Fruit fly (Drosophila melanogaster): ENCODE data around the gene CG11841.

CG11841 gene

DNA sequence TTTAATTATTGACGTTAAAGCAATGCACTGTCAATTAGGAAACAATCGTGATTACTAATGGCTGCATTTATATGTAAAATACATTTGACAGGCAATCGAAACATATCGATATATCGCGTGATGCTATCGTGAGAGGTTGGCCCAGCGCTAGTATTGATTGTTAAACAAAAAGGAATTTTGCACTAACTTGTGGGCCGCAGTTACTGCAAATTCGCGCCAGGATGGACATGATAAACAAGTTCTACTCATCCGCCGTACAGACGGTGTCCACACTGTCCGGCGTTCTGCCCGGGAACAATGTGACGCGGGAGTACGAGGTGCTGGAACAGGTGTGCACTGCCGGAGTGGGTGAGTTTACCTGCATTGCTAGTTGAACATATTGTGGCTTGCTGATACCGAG, 23.7 kb upstream of the CG11841 start, which contains the start of the genes eIF4E6 and CG1951 (continued):
- no peak for TF ChIP-seq CG4404 (GFP tag; IDR thresholded peaks at IDR 0.05)
- no peak for TF ChIP-seq Sox100B (GFP tag; optimal IDR thresholded peaks at IDR 0.05)
- peak; percentile 90 for TF ChIP-seq MESR4 (GFP tag; optimal IDR thresholded peaks at IDR 0.05)
- no peak for TF ChIP-seq pan (optimal IDR thresholded peaks at IDR 0.05)
- no peak for TF ChIP-seq pan (GFP tag; optimal IDR thresholded peaks at IDR 0.05 in 1 of 2, IDR thresholded peaks at IDR 0.05 in 1 of 2)
- TF ChIP-seq z (GFP tag; IDR thresholded peaks at IDR 0.05) = no peak
- no peak for TF ChIP-seq CG6272 (GFP tag; IDR thresholded peaks at IDR 0.05)
- peak; percentile 95 for TF ChIP-seq CG7963 (GFP tag; IDR thresholded peaks at IDR 0.05; ENCODE audit: partially characterized antibody)
- no peak for TF ChIP-seq bowl (GFP tag; IDR thresholded peaks at IDR 0.05)
- peak; percentile 31 for TF ChIP-seq Sin3A (optimal IDR thresholded peaks at IDR 0.05)
- TF ChIP-seq hth (optimal IDR thresholded peaks at IDR 0.05) = no peak
- TF ChIP-seq CG8359 (GFP tag; optimal IDR thresholded peaks at IDR 0.05; ENCODE audit: borderline replicate concordance) = no peak
- TF ChIP-seq D19B (GFP tag; optimal IDR thresholded peaks at IDR 0.05) = no peak
- peak; percentile 0 for TF ChIP-seq CG13624 (GFP tag; optimal IDR thresholded peaks at IDR 0.05)
- no peak for TF ChIP-seq Ets65A (GFP tag)
- TF ChIP-seq knrl (GFP tag; IDR thresholded peaks at IDR 0.05; ENCODE audit: partially characterized antibody) = peak; percentile 95
- TF ChIP-seq Tbp (GFP tag; optimal IDR thresholded peaks at IDR 0.05) = no peak
- no peak for TF ChIP-seq CG11398 (GFP tag; optimal IDR thresholded peaks at IDR 0.05)
- no peak for TF ChIP-seq CG12299 (tag; optimal IDR thresholded peaks at IDR 0.05)
- TF ChIP-seq BEAF-32 (GFP tag; optimal IDR thresholded peaks at IDR 0.05) = peak; percentile 92
- TF ChIP-seq CG14441 (GFP tag; IDR thresholded peaks at IDR 0.05) = no peak
- TF ChIP-seq Nf-YB (GFP tag; optimal IDR thresholded peaks at IDR 0.05) = no peak
- TF ChIP-seq CG8290 (GFP tag; optimal IDR thresholded peaks at IDR 0.05) = no peak
- no peak for TF ChIP-seq CG8290 (tag; optimal IDR thresholded peaks at IDR 0.05)
- no peak for TF ChIP-seq Hmx (GFP tag; optimal IDR thresholded peaks at IDR 0.05)
- no peak for TF ChIP-seq Hr3 (GFP tag; optimal IDR thresholded peaks at IDR 0.05)
- no peak for TF ChIP-seq Atf-2 (GFP tag; optimal IDR thresholded peaks at IDR 0.05)
- no peak for TF ChIP-seq CG7786 (GFP tag; optimal IDR thresholded peaks at IDR 0.05)
- no peak for TF ChIP-seq hkb (optimal IDR thresholded peaks at IDR 0.05)
- no peak for TF ChIP-seq hkb (GFP tag; IDR thresholded peaks at IDR 0.05)
- peak; percentile 76 for TF ChIP-seq CG2116 (GFP tag; optimal IDR thresholded peaks at IDR 0.05)
- peak; percentile 95 for TF ChIP-seq Scr (GFP tag; IDR thresholded peaks at IDR 0.05; ENCODE audit: partially characterized antibody)
- TF ChIP-seq Dp (GFP tag; optimal IDR thresholded peaks at IDR 0.05) = peak; percentile 37
- TF ChIP-seq Bgb (GFP tag; IDR thresholded peaks at IDR 0.05; ENCODE audit: partially characterized antibody) = peak; percentile 98
- peak; percentile 4 for TF ChIP-seq tx (GFP tag; optimal IDR thresholded peaks at IDR 0.05)
- peak; percentile 9 for TF ChIP-seq CG17186 (GFP tag; optimal IDR thresholded peaks at IDR 0.05)
- no peak for TF ChIP-seq dysf (GFP tag; IDR thresholded peaks at IDR 0.05)
- TF ChIP-seq exex (tag; optimal IDR thresholded peaks at IDR 0.05) = peak; percentile 15
- peak; percentile 19 for TF ChIP-seq CG10267 (tag; optimal IDR thresholded peaks at IDR 0.05)
- peak; percentile 50 for TF ChIP-seq gro (GFP tag; optimal IDR thresholded peaks at IDR 0.05)
- TF ChIP-seq bab2 (GFP tag; optimal IDR thresholded peaks at IDR 0.05) = no peak
- no peak for TF ChIP-seq Stat92E (GFP tag; optimal IDR thresholded peaks at IDR 0.05)
- no peak for TF ChIP-seq Trl (optimal IDR thresholded peaks at IDR 0.05)
- TF ChIP-seq Trl (GFP tag; optimal IDR thresholded peaks at IDR 0.05) = no peak
- no peak for TF ChIP-seq CG17829 (tag; optimal IDR thresholded peaks at IDR 0.05)
- no peak for TF ChIP-seq CG10321 (GFP tag; IDR thresholded peaks at IDR 0.05)
- TF ChIP-seq CG15479 (GFP tag; optimal IDR thresholded peaks at IDR 0.05) = no peak
- TF ChIP-seq trem (tag; optimal IDR thresholded peaks at IDR 0.05) = peak; percentile 47
- TF ChIP-seq kah (GFP tag; optimal IDR thresholded peaks at IDR 0.05) = peak; percentile 72
- peak; percentile 95 for TF ChIP-seq Doc3 (GFP tag; IDR thresholded peaks at IDR 0.05; ENCODE audit: partially characterized antibody)
- TF ChIP-seq nmo (GFP tag; optimal IDR thresholded peaks at IDR 0.05) = peak; percentile 9
- no peak for TF ChIP-seq CG10959 (GFP tag; IDR thresholded peaks at IDR 0.05)
- TF ChIP-seq CG18764 (GFP tag; optimal IDR thresholded peaks at IDR 0.05) = no peak
